Fruit fly (Drosophila melanogaster) whole organism, larva: ENCODE data around the gene Peritrophin-15a.

ENCODE experiments used
- noc ChIP-seq: fragments of 200-800 bp; sonication (Bioruptor generic); optimal IDR thresholded peaks from 3 replicates; lab custom pipeline; 2019; ENCODE audit warnings: missing biosample characterization, mild to moderate bottlenecking, missing genetic modification characterization, moderate library complexity

The Peritrophin-15a gene

dm6 chr2L:8393122-8393521 lies 2.8 kb downstream of the Peritrophin-15a start, which contains the start of gene Acp29AB:
Gene Acp29AB (minus strand): TSS chr2L:8393222.
- TF ChIP-seq noc (tag; lab: Kevin White, UChicago): no peak

- no peak for TF ChIP-seq noc (tag; lab: Kevin White, UChicago)
These were observed 3.6 kb downstream of the Peritrophin-15a start, which contains the start of gene CG42820 for dm6 chr2L:8392298-8392697. Gene CG42820 (minus strand): TSS chr2L:8392398.

DNA sequence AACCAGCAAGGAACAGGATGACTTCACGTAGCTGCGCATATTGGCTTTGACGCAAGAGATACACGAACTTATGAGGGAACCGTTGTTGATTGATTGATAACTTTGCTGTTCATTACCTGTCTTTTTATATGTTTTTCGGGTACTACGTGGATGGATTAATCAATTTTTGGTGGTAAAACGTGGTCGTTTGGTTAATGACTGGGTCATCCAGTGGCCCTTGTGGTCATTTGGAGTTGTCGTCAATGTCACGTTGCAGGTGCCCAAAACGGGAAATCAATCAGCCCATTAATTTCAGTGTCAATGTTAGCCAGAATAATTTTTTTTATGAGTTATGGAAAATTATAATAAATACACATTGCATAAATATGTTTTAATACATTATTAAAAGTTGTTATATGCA lies 6.7 kb downstream of the Peritrophin-15a start, which contains the start of gene CG42819:
CG42819 (minus strand) TSS at position 101 of the 400 bp plus-strand sequence.
- TF ChIP-seq noc (tag; lab: Kevin White, UChicago): no peak

- TF ChIP-seq noc (tag; lab: Kevin White, UChicago): no peak
These were observed 10.0 kb downstream of the Peritrophin-15a start for dm6 chr2L:8385849-8386248.

dm6 chr2L:8384985-8385519 lies 10.8 kb downstream of the Peritrophin-15a start:
- TF ChIP-seq noc (tag; lab: Kevin White, UChicago): no peak

dm6 chr2L:8384108-8384601 lies 11.7 kb downstream of the Peritrophin-15a start, which contains the start of the genes Dad1 and CG13384:
Gene Dad1 (minus strand): TSS chr2L:8384137.
Gene CG13384 (plus strand): TSS chr2L:8384455.
- TF ChIP-seq noc (tag; lab: Kevin White, UChicago): peak; percentile 97

- TF ChIP-seq noc (tag; lab: Kevin White, UChicago): peak; percentile 69
These were observed 13.2 kb downstream of the Peritrophin-15a start, which contains the start of the genes CG13392 and Rcd4 for dm6 chr2L:8382646-8383045. Gene CG13392 (minus strand): TSS chr2L:8382807. Gene Rcd4 (plus strand): TSS chr2L:8382861.

DNA sequence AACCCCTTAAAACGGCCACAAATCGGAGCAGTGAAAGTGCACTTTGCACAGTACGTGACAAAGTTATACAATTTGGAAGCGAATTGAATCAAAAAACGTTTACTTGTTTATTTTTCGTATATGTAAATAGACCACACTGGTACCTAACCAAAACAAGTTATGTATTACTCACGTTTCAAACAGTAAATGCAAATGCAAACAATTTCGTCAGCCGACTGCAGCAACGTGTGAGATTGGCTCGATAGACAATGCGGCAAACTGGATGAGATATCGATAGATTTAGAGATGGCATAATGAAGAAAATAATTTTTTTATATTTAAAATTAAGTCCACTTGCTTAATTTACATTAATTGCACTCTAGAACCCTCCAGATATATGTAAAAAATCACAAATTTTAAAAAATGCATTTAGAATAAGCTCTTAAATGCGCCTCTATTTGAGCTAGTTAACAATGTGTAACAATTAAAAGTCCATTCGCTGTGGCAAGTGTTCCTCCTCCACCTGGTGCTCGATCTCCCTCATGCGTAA lies 14.3 kb downstream of the Peritrophin-15a start, which contains the start of gene AlaRS:
AlaRS (minus strand) TSS at position 257 of the 529 bp plus-strand sequence.
- peak; percentile 70 for TF ChIP-seq noc (tag; lab: Kevin White, UChicago)

- peak; percentile 99 for TF ChIP-seq noc (tag; lab: Kevin White, UChicago)
These were observed 19.2 kb downstream of the Peritrophin-15a start, which contains the start of the genes CG13390 and CG17294 for dm6 chr2L:8376717-8377116. Gene CG13390 (minus strand): TSS chr2L:8376797. Gene CG17294 (plus strand): TSS chr2L:8377035.

DNA sequence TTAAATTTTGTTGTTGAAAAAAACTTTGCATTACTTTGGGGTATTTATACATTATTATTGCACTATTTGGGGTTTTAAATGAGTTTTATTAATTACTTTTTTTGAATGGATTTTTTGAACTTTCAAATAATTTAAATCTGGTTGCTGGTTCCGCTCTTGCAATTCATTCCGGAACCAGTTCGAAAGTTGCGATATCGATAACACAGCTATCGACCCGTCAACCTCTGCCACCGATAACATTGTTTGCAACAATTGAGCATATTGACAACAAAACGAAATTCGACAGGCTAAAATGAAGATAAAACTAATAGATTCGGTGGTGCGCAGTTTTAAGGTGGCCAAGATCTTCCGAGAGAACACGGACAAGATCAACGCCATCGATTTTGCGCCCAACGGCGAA lies 21.7 kb downstream of the Peritrophin-15a start, which contains the start of gene Wdr82:
Wdr82 (plus strand) TSS at position 227 of the 400 bp plus-strand sequence.
- no peak for TF ChIP-seq noc (tag; lab: Kevin White, UChicago)

DNA sequence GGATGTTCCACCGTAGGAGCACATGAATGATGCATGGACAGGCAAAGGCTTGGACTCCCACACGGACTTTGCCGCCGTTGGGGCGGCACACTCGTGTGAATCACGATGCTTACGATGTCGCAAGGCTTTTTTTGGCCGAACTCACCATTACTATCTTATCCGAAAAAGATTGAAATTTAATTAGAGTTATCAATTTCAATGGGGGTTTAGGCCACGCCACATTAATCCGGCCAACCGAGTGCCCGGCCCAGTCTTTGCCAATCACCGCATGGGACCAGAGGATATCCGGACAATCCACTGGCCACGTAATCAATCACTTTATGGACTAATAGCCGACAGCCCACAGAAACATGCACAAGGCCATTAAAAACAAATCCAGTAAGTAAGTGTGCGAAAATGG lies 23.6 kb downstream of the Peritrophin-15a start:
- TF ChIP-seq noc (tag; lab: Kevin White, UChicago): no peak

DNA sequence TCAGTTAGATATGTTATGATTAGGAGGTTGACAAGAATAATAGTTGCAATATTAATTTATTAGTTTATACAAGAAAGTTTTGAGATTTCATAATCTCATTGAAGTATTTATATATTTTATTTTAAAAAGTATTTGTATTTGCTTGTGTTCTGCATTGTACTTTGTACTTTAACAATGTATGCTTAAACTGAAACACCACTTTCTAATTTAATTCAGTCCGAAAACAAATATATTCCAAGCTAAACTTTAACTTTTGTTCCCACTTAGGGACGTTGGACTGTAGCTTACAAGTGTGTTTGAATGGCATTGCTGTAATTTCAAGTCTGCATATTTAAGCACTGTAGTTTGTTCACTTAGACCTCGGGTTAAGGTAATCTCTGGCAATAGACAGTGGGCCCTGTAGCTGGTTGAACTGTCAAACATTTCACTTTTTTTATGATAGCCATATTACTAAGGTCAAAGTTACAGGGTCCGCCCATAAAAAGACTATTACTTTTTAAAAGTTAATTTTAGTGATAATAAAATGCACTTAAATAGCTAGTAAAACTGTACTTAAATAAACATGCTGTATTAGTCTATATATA lies 24.4 kb downstream of the Peritrophin-15a start:
- no peak for TF ChIP-seq noc (tag; lab: Kevin White, UChicago)

dm6 chr2L:8370364-8371326 lies 25.3 kb downstream of the Peritrophin-15a start, which contains the start of gene CG17292:
Gene CG17292 (plus strand): TSS chr2L:8370454.
- peak; percentile 70 for TF ChIP-seq noc (tag; lab: Kevin White, UChicago)

- no peak for TF ChIP-seq noc (tag; lab: Kevin White, UChicago)
These were observed 29.9 kb downstream of the Peritrophin-15a start, which contains the start of gene Pp2A-29B for dm6 chr2L:8365701-8366643. Gene Pp2A-29B (plus strand): TSS chr2L:8366038.
